Worm (Caenorhabditis elegans) whole organism, late embryonic: ENCODE results near the gene msh-5.

Experiments
- C08G9.2 ChIP-seq: sonication (generic microtip); optimal IDR thresholded peaks from 2 replicates; lab custom pipeline; 2016; ENCODE audit warnings: mild to moderate bottlenecking, missing genetic modification characterization, moderate library complexity, missing compliant biosample characterization
- C38D4.7 ChIP-seq: fragments of 200-800 bp; sonication (Bioruptor generic); optimal IDR thresholded peaks from 2 replicates; lab custom pipeline; 2018; ENCODE audit warnings: mild to moderate bottlenecking, missing genetic modification characterization, moderate library complexity, missing compliant biosample characterization
- K02D7.2 ChIP-seq: sonication (generic microtip); optimal IDR thresholded peaks from 2 replicates; lab custom pipeline; 2017; ENCODE audit warnings: mild to moderate bottlenecking, missing genetic modification characterization, missing compliant biosample characterization
- K09A11.1 ChIP-seq: sonication (generic microtip); optimal IDR thresholded peaks from 2 replicates; lab custom pipeline; 2017; ENCODE audit warnings: antibody characterized with exemption, mild to moderate bottlenecking, missing genetic modification characterization, missing compliant biosample characterization; ENCODE audit not compliant: insufficient read depth
- T23F11.4 ChIP-seq: fragments of 200-800 bp; sonication (Bioruptor generic); optimal IDR thresholded peaks from 2 replicates; lab custom pipeline; 2018; ENCODE audit warnings: mild to moderate bottlenecking, missing genetic modification characterization, missing compliant biosample characterization
- ahr-1 ChIP-seq: sonication (generic microtip); optimal IDR thresholded peaks from 2 replicates; lab custom pipeline; 2016; ENCODE audit warnings: missing genetic modification characterization, missing compliant biosample characterization
- ama-1 ChIP-seq: fragments of 150-350 bp; optimal IDR thresholded peaks from 2 replicates; lab custom pipeline; 2014
- ceh-2 ChIP-seq: sonication (generic microtip); optimal IDR thresholded peaks from 2 replicates; lab custom pipeline; 2016; ENCODE audit warnings: missing genotype, missing genetic modification characterization, missing compliant biosample characterization
- ceh-24 ChIP-seq: sonication (generic microtip); optimal IDR thresholded peaks from 2 replicates; lab custom pipeline; 2016; ENCODE audit warnings: mild to moderate bottlenecking, missing genetic modification characterization, missing compliant biosample characterization
- ceh-31 ChIP-seq: sonication (generic microtip); optimal IDR thresholded peaks from 2 replicates; lab custom pipeline; 2016; ENCODE audit warnings: missing genetic modification characterization, missing compliant biosample characterization
- ceh-45 ChIP-seq: fragments of 200-800 bp; sonication (Bioruptor generic); IDR thresholded peaks from 2 replicates; pipeline ENCODE4 v1.3.6; 2022; ENCODE audit warnings: missing genetic modification reagents, missing genetic modification characterization, missing compliant biosample characterization
- ceh-6 ChIP-seq: fragments of 200-800 bp; sonication (Bioruptor generic); optimal IDR thresholded peaks from 2 replicates; lab custom pipeline; 2018; ENCODE audit warnings: mild to moderate bottlenecking, missing genetic modification characterization, missing compliant biosample characterization
- che-1 ChIP-seq: sonication (generic microtip); optimal IDR thresholded peaks from 2 replicates; lab custom pipeline; 2016; ENCODE audit warnings: mild to moderate bottlenecking, missing genetic modification characterization, missing compliant biosample characterization
- dmd-4 ChIP-seq: sonication (generic microtip); optimal IDR thresholded peaks from 2 replicates; lab custom pipeline; 2016; ENCODE audit warnings: borderline replicate concordance, missing genetic modification characterization, missing compliant biosample characterization
- dve-1 ChIP-seq: sonication (generic microtip); optimal IDR thresholded peaks from 2 replicates; lab custom pipeline; 2017; ENCODE audit warnings: antibody characterized with exemption, mild to moderate bottlenecking, missing genetic modification characterization, missing compliant biosample characterization
- eyg-1 ChIP-seq: sonication (generic microtip); optimal IDR thresholded peaks from 2 replicates; lab custom pipeline; 2016; ENCODE audit warnings: missing genotype, missing genetic modification characterization, missing compliant biosample characterization
- gmeb-2 ChIP-seq: sonication (generic microtip); optimal IDR thresholded peaks from 2 replicates; lab custom pipeline; 2016; ENCODE audit warnings: missing genetic modification characterization, inconsistent platforms, missing compliant biosample characterization
- hlh-15 ChIP-seq: sonication (generic microtip); optimal IDR thresholded peaks from 2 replicates; lab custom pipeline; 2016; ENCODE audit warnings: missing genetic modification characterization, missing compliant biosample characterization
- hlh-30 ChIP-seq: sonication (generic microtip); optimal IDR thresholded peaks from 2 replicates; lab custom pipeline; 2017; ENCODE audit warnings: antibody characterized with exemption, missing genetic modification characterization, missing compliant biosample characterization; ENCODE audit not compliant: insufficient read depth
- lin-11 ChIP-seq: fragments of 200-800 bp; sonication (Bioruptor generic); optimal IDR thresholded peaks from 2 replicates; lab custom pipeline; 2018; ENCODE audit warnings: mild to moderate bottlenecking, missing genetic modification characterization, missing compliant biosample characterization
- nfya-1 ChIP-seq: sonication (generic microtip); optimal IDR thresholded peaks from 2 replicates; lab custom pipeline; 2017; ENCODE audit warnings: missing genetic modification characterization, mild to moderate bottlenecking, missing compliant biosample characterization, antibody characterized with exemption, moderate library complexity
- odd-2 ChIP-seq: sonication (generic microtip); optimal IDR thresholded peaks from 2 replicates; lab custom pipeline; 2017; ENCODE audit warnings: antibody characterized with exemption, mild to moderate bottlenecking, missing genetic modification characterization, missing compliant biosample characterization
- pag-3 ChIP-seq: sonication (generic microtip); optimal IDR thresholded peaks from 2 replicates; lab custom pipeline; 2016; ENCODE audit warnings: missing compliant biosample characterization, missing genetic modification characterization, borderline replicate concordance
- pat-9 ChIP-seq: fragments of 200-800 bp; sonication (Bioruptor generic); optimal IDR thresholded peaks from 2 replicates; lab custom pipeline; 2018; ENCODE audit warnings: mild to moderate bottlenecking, missing genetic modification characterization, moderate library complexity, missing compliant biosample characterization
- pax-1 ChIP-seq: fragments of 150-350 bp; optimal IDR thresholded peaks from 2 replicates; lab custom pipeline; 2014; ENCODE audit warnings: missing biosample characterization, missing genetic modification characterization
- ref-2 ChIP-seq: sonication (generic microtip); optimal IDR thresholded peaks from 2 replicates; lab custom pipeline; 2016; ENCODE audit warnings: missing genetic modification characterization, missing compliant biosample characterization
- syd-9 ChIP-seq: sonication (generic microtip); optimal IDR thresholded peaks from 2 replicates; lab custom pipeline; 2016; ENCODE audit warnings: mild to moderate bottlenecking, missing genetic modification characterization, moderate library complexity, missing compliant biosample characterization
- tbx-2 ChIP-seq: sonication (generic microtip); optimal IDR thresholded peaks from 2 replicates; lab custom pipeline; 2016; ENCODE audit warnings: missing genetic modification characterization, missing compliant biosample characterization
- tbx-7 ChIP-seq: sonication (generic microtip); optimal IDR thresholded peaks from 2 replicates; lab custom pipeline; 2016; ENCODE audit warnings: missing genotype, missing genetic modification characterization, missing compliant biosample characterization

Gene msh-5

ce11 chrIV:13188959-13189358, 33.9 kb downstream of the msh-5 start, which contains the start of gene F58D2.4:
TSS of gene F58D2.4 (minus strand) at chrIV:13189059.
- TF ChIP-seq odd-2 (tag; lab: Kevin White, UChicago) (no peak), pag-3 (tag; lab: Kevin White, UChicago) (no peak), ref-2 (tag; lab: Kevin White, UChicago) (no peak), ceh-45 (no peak), che-1 (no peak), pax-1 (tag; lab: Kevin White, UChicago) (no peak), gmeb-2 (no peak)

DNA sequence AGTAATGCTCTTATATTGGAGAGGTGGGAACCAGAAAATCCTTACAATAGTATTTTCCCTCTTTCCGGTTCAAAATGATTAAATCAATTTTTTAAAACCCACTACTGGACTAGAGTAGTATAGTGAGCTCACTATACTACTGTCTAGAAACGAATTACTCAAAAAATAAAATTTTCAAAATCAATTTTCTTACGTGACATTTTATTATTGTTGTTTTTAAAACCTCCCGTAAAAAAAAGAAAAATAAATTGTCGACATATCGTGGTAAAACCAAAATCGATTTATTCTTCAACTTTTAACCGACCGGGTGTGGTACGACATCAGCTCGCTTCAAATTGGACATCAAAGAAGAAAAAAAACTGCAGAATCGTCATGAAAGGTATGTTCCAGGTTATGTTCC, 34.4 kb downstream of the msh-5 start, which contains the start of gene F58D2.2:
Gene F58D2.2, plus strand, starts transcription at position 301 of the 400 bp plus-strand sequence.
- no peak for TF ChIP-seq ceh-2 (tag; lab: Kevin White, UChicago)

ce11 chrIV:13190075-13190474, 35.0 kb downstream of the msh-5 start:
- TF ChIP-seq pag-3 (tag; lab: Kevin White, UChicago) (no peak), hlh-15 (tag; lab: Kevin White, UChicago) (no peak), ceh-24 (tag; lab: Kevin White, UChicago) (no peak), ref-2 (tag; lab: Kevin White, UChicago) (no peak), dve-1 (tag; lab: Kevin White, UChicago) (no peak), hlh-30 (no peak), tbx-2 (tag; lab: Kevin White, UChicago) (no peak), C38D4.7 (GFP tag; lab: Kevin White, UChicago) (no peak), lin-11 (tag; lab: Kevin White, UChicago) (no peak), tbx-7 (tag; lab: Kevin White, UChicago) (no peak), T23F11.4 (GFP tag; lab: Kevin White, UChicago) (no peak), ahr-1 (tag; lab: Kevin White, UChicago) (no peak), ceh-2 (tag; lab: Kevin White, UChicago) (no peak), ceh-6 (GFP tag; lab: Kevin White, UChicago) (no peak), pat-9 (tag; lab: Kevin White, UChicago) (no peak), ama-1 (lab: Kevin White, UChicago) (no peak), K02D7.2 (tag; lab: Kevin White, UChicago) (no peak), nfya-1 (tag; lab: Kevin White, UChicago) (no peak), K09A11.1 (no peak)

ce11 chrIV:13193239-13193638, 38.2 kb downstream of the msh-5 start, which contains the start of gene F58D2.5:
TSS of gene F58D2.5 (minus strand) at chrIV:13193339.
- TF ChIP-seq syd-9 (tag; lab: Kevin White, UChicago), result no peak
- no peak for TF ChIP-seq dve-1 (tag; lab: Kevin White, UChicago)
- TF ChIP-seq hlh-30, result no peak
- no peak for TF ChIP-seq T23F11.4 (GFP tag; lab: Kevin White, UChicago)
- TF ChIP-seq ref-2 (tag; lab: Kevin White, UChicago), result no peak
- TF ChIP-seq C38D4.7 (GFP tag; lab: Kevin White, UChicago), result no peak
- no peak for TF ChIP-seq K02D7.2 (tag; lab: Kevin White, UChicago)

- TF ChIP-seq ahr-1 (tag; lab: Kevin White, UChicago), result no peak
- TF ChIP-seq dmd-4 (tag; lab: Kevin White, UChicago), result no peak
Measured at ce11 chrIV:13197282-13197681, 42.2 kb downstream of the msh-5 start, which contains the start of gene C48D1.1. TSS of gene C48D1.1 (minus strand) at chrIV:13197382.

ce11 chrIV:13204037-13204436, 49.0 kb downstream of the msh-5 start, which contains the start of gene ced-3:
TSS of gene ced-3 (minus strand) at chrIV:13204137.
- TF ChIP-seq C08G9.2 (tag; lab: Kevin White, UChicago) (no peak), ceh-45 (no peak), ref-2 (tag; lab: Kevin White, UChicago) (no peak), K09A11.1 (no peak)

ce11 chrIV:13205891-13206290, 50.9 kb downstream of the msh-5 start:
- TF ChIP-seq ref-2 (tag; lab: Kevin White, UChicago) (peak; percentile 16), ceh-31 (tag; lab: Kevin White, UChicago) (peak; percentile 18), eyg-1 (no peak)
